Worm (Caenorhabditis elegans): ENCODE data around the gene enpl-1.

The enpl-1 gene

DNA sequence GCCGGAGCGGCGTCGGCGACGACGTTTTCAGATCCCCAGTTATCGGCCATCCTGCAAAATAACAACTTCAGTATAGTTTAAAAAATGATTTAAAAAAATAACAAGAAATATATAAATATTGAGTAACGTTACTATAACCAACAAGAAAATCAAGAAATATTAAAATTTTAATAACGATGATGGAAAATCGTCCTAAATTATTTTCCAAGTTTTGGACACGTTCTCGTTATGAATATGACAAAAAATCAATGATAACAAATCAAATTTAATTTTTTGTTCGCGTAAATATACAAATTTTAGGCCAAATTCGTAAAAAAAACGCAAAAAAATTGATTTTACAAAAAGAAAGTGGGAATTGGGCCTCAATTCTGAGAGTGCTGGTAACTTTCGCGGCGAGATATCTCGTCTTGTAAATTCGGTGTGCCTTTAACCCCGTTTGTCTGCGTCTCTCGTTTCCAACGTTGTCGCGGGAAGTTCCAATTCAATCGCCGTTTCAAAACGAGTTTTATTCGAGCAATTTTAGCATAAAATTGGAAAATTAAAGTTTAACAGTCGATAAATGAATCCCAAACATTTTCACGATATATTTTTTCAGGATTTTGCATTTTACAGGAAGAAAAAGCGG is 8.0 kb upstream of the enpl-1 start, which contains the start of gene rps-5 (continued):
- no peak for TF ChIP-seq ceh-16 (tag; optimal IDR thresholded peaks at IDR 0.05)
- TF ChIP-seq ceh-82 (tag; optimal IDR thresholded peaks at IDR 0.05) = no peak
- no peak for TF ChIP-seq ztf-11 (tag; optimal IDR thresholded peaks at IDR 0.05)
- no peak for TF ChIP-seq egl-27 (tag; optimal IDR thresholded peaks at IDR 0.05)
- peak; percentile 78 for TF ChIP-seq nhr-23 (tag; optimal IDR thresholded peaks at IDR 0.05)
- no peak for TF ChIP-seq nhr-11 (tag; optimal IDR thresholded peaks at IDR 0.05)
- TF ChIP-seq unc-39 (tag; optimal IDR thresholded peaks at IDR 0.05) = no peak
- TF ChIP-seq elt-3 (tag; optimal IDR thresholded peaks at IDR 0.05) = no peak
- TF ChIP-seq nhr-25 (tag; optimal IDR thresholded peaks at IDR 0.05) = peak; percentile 39

- TF ChIP-seq egl-5 (tag; optimal IDR thresholded peaks at IDR 0.05) = peak; percentile 3
- no peak for TF ChIP-seq nhr-43 (tag; optimal IDR thresholded peaks at IDR 0.05; ENCODE audit: poor library complexity, severe bottlenecking)
- peak; percentile 24 for TF ChIP-seq nfya-1 (tag; optimal IDR thresholded peaks at IDR 0.05; ENCODE audit: insufficient read depth)
Observed at ce11 chrIV:11111898-11112297, 7.2 kb upstream of the enpl-1 start.

DNA sequence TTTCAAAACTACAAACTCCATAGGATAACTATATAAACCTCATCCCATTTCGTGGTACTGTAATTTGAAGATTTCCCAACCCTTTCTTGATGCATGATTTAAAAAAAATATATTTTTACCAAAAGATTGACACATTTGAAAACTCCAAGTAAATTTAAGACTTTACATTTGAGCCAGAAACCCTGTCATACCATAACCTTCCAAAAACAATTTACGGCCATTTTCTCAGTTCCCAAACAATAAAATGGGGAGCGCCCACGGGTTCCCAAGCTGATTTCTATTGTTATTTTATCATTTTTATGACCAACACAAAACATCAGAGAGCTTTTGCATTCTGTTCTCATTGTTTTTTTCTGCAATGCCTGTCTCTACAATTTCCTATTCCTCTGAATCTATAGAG is 6.5 kb upstream of the enpl-1 start, which contains the start of gene clc-9:
TSS of gene clc-9 (plus strand) at position 301 of the 400 bp plus-strand sequence.
- TF ChIP-seq mdl-1 (tag; optimal IDR thresholded peaks at IDR 0.05) (no peak), nhr-23 (tag; optimal IDR thresholded peaks at IDR 0.05) (no peak)

ce11 chrIV:11119972-11120562 is 969 bp downstream of the enpl-1 start:
- peak; percentile 58 for TF ChIP-seq nhr-25 (tag; optimal IDR thresholded peaks at IDR 0.05)
- TF ChIP-seq elt-3 (tag; optimal IDR thresholded peaks at IDR 0.05) = peak in 1 of 3 experiments; percentile 29
- no peak for TF ChIP-seq nhr-67 (tag; optimal IDR thresholded peaks at IDR 0.05)
- TF ChIP-seq nfya-1 (tag; optimal IDR thresholded peaks at IDR 0.05; ENCODE audit: insufficient read depth) = peak; percentile 5
- peak; percentile 92 for TF ChIP-seq elt-1 (tag; optimal IDR thresholded peaks at IDR 0.05)
- TF ChIP-seq daf-12 (tag; optimal IDR thresholded peaks at IDR 0.05) = no peak
- TF ChIP-seq nhr-43 (tag; optimal IDR thresholded peaks at IDR 0.05; ENCODE audit: poor library complexity, severe bottlenecking) = no peak
- peak; percentile 82 for TF ChIP-seq nhr-23 (tag; optimal IDR thresholded peaks at IDR 0.05)
- TF ChIP-seq ama-1 (optimal IDR thresholded peaks at IDR 0.05) = peak; percentile 36
- TF ChIP-seq pha-4 (tag; optimal IDR thresholded peaks at IDR 0.05) = peak; percentile 76

ce11 chrIV:11124674-11125073 is 5.6 kb downstream of the enpl-1 start, which contains the start of gene spo-11:
Gene spo-11 (minus strand): TSS chrIV:11124862.
- TF ChIP-seq ceh-16 (tag; optimal IDR thresholded peaks at IDR 0.05) (no peak), nhr-67 (tag; optimal IDR thresholded peaks at IDR 0.05) (no peak), nfya-1 (tag; optimal IDR thresholded peaks at IDR 0.05; ENCODE audit: insufficient read depth) (no peak), fkh-10 (GFP tag; optimal IDR thresholded peaks at IDR 0.05) (no peak), zag-1 (tag; optimal IDR thresholded peaks at IDR 0.05) (no peak), ceh-9 (tag; optimal IDR thresholded peaks at IDR 0.05) (no peak), nhr-43 (tag; optimal IDR thresholded peaks at IDR 0.05; ENCODE audit: poor library complexity, severe bottlenecking) (no peak), elt-2 (tag; optimal IDR thresholded peaks at IDR 0.05) (no peak), ZK546.5 (tag; optimal IDR thresholded peaks at IDR 0.05) (no peak), aly-2 (tag; optimal IDR thresholded peaks at IDR 0.05) (no peak), hmg-11 (tag; optimal IDR thresholded peaks at IDR 0.05) (no peak), elt-1 (tag; optimal IDR thresholded peaks at IDR 0.05) (no peak), unc-62 (GFP tag; optimal IDR thresholded peaks at IDR 0.05) (no peak), unc-39 (tag; optimal IDR thresholded peaks at IDR 0.05) (no peak), mdl-1 (tag; optimal IDR thresholded peaks at IDR 0.05) (no peak), skn-1 (tag; optimal IDR thresholded peaks at IDR 0.05) (no peak)

DNA sequence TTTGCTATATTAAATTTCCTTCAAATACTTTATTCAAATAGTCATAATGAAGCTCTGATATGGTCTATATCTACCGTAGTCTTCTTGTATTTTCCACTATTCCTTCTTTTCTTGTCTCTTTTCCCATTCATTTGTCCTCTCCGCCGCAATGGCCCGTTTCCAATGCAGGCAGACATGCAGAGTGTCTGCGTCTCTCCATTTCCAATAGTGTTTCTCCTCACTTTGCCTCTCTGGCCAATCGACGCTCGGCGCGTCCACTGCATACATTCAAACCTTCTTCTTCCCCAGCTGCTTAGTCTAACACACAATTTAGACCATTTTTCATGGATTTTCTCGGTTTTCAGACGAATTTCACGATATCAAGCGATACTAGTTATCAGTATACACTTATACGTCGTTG is 6.1 kb downstream of the enpl-1 start:
- TF ChIP-seq nhr-43 (tag; optimal IDR thresholded peaks at IDR 0.05; ENCODE audit: poor library complexity, severe bottlenecking) = no peak
- peak; percentile 55 for TF ChIP-seq nhr-23 (tag; optimal IDR thresholded peaks at IDR 0.05)
- peak; percentile 38 for TF ChIP-seq pha-4 (tag; optimal IDR thresholded peaks at IDR 0.05)
- peak; percentile 50 for TF ChIP-seq lin-39 (tag; optimal IDR thresholded peaks at IDR 0.05)
- TF ChIP-seq aly-2 (tag; optimal IDR thresholded peaks at IDR 0.05) = no peak
- TF ChIP-seq elt-1 (tag; optimal IDR thresholded peaks at IDR 0.05) = no peak
- TF ChIP-seq elt-3 (tag; optimal IDR thresholded peaks at IDR 0.05) = no peak
- no peak for TF ChIP-seq ama-1 (optimal IDR thresholded peaks at IDR 0.05)
- TF ChIP-seq fkh-2 (tag; optimal IDR thresholded peaks at IDR 0.05) = no peak
- TF ChIP-seq ceh-16 (tag; optimal IDR thresholded peaks at IDR 0.05) = no peak
- TF ChIP-seq ztf-11 (tag; optimal IDR thresholded peaks at IDR 0.05) = no peak
- TF ChIP-seq nhr-67 (tag; optimal IDR thresholded peaks at IDR 0.05) = no peak
- no peak for TF ChIP-seq eor-1 (tag; optimal IDR thresholded peaks at IDR 0.05)
- no peak for TF ChIP-seq ztf-4 (tag; optimal IDR thresholded peaks at IDR 0.05)
- TF ChIP-seq ceh-82 (tag; optimal IDR thresholded peaks at IDR 0.05) = no peak
- no peak for TF ChIP-seq tbx-2 (tag; optimal IDR thresholded peaks at IDR 0.05)
- no peak for TF ChIP-seq ceh-9 (tag; optimal IDR thresholded peaks at IDR 0.05)
- no peak for TF ChIP-seq mdl-1 (tag; optimal IDR thresholded peaks at IDR 0.05)
- TF ChIP-seq nfya-1 (tag; optimal IDR thresholded peaks at IDR 0.05; ENCODE audit: insufficient read depth) = peak; percentile 100
- no peak for TF ChIP-seq nhr-77 (tag; optimal IDR thresholded peaks at IDR 0.05)
- TF ChIP-seq lsy-12 (tag; optimal IDR thresholded peaks at IDR 0.05) = peak; percentile 27
- TF ChIP-seq egl-27 (tag; optimal IDR thresholded peaks at IDR 0.05) = no peak
- TF ChIP-seq nhr-12 (tag; optimal IDR thresholded peaks at IDR 0.05) = no peak
- TF ChIP-seq nhr-28 (tag; optimal IDR thresholded peaks at IDR 0.05) = no peak
- no peak for TF ChIP-seq ceh-28 (tag; optimal IDR thresholded peaks at IDR 0.05)
- TF ChIP-seq egl-5 (tag; optimal IDR thresholded peaks at IDR 0.05) = no peak
- peak; percentile 42 for TF ChIP-seq nhr-25 (tag; optimal IDR thresholded peaks at IDR 0.05)
